Worm (Caenorhabditis elegans): ENCODE data around the gene ets-4.

ce11 chrX:6505662-6506061, 13.0 kb upstream of the ets-4 start, which contains the start of gene glr-8:
- TF ChIP-seq ama-1 (optimal IDR thresholded peaks at IDR 0.05) (no peak), ceh-13 (GFP tag; optimal IDR thresholded peaks at IDR 0.05) (no peak), F13C5.2 (tag; optimal IDR thresholded peaks at IDR 0.05) (no peak), B0310.2 (tag; optimal IDR thresholded peaks at IDR 0.05) (no peak), ets-7 (tag; optimal IDR thresholded peaks at IDR 0.05) (no peak), flt-1 (GFP tag; IDR thresholded peaks at IDR 0.05) (no peak), aly-1 (tag; optimal IDR thresholded peaks at IDR 0.05) (no peak), scrt-1 (GFP tag; IDR thresholded peaks at IDR 0.05) (no peak), pes-1 (GFP tag; IDR thresholded peaks at IDR 0.05) (no peak), ceh-36 (tag; optimal IDR thresholded peaks at IDR 0.05) (no peak), hnd-1 (tag; optimal IDR thresholded peaks at IDR 0.05) (no peak), hmg-4 (GFP tag; optimal IDR thresholded peaks at IDR 0.05) (no peak)

Measured in whole organism, early embryonic.